Worm (Caenorhabditis elegans) whole organism, L3 larva: ENCODE data around the gene nprl-3.

Source experiments
- ZK546.5 ChIP-seq: sonication (generic microtip); optimal IDR thresholded peaks from 2 replicates; lab custom pipeline; 2017; ENCODE audit warnings: missing biosample characterization, missing genetic modification characterization
- aly-2 ChIP-seq: fragments of 150-350 bp; optimal IDR thresholded peaks from 2 replicates; lab custom pipeline; 2014; ENCODE audit warnings: missing biosample characterization, missing genetic modification characterization
- ama-1 ChIP-seq: fragments of 150-350 bp; optimal IDR thresholded peaks from 2 replicates; lab custom pipeline; 2018
- ceh-16 ChIP-seq: sonication (generic microtip); optimal IDR thresholded peaks from 2 replicates; lab custom pipeline; 2017; ENCODE audit warnings: missing biosample characterization, missing genetic modification characterization
- ceh-28 ChIP-seq: fragments of 150-350 bp; optimal IDR thresholded peaks from 2 replicates; lab custom pipeline; 2014; ENCODE audit warnings: missing biosample characterization, missing genetic modification reagents, missing genetic modification characterization
- egl-5 ChIP-seq: fragments of 150-350 bp; optimal IDR thresholded peaks from 2 replicates; lab custom pipeline; 2017; ENCODE audit warnings: missing biosample characterization, missing genetic modification reagents, missing genetic modification characterization, inconsistent platforms
- elt-1 ChIP-seq: fragments of 150-350 bp; optimal IDR thresholded peaks from 2 replicates; lab custom pipeline; 2014; ENCODE audit warnings: missing biosample characterization, missing genetic modification characterization
- elt-2 ChIP-seq: sonication (generic microtip); optimal IDR thresholded peaks from 2 replicates; lab custom pipeline; 2016; ENCODE audit warnings: missing genetic modification reagents, mild to moderate bottlenecking, missing genetic modification characterization, missing compliant biosample characterization
- elt-3 ChIP-seq, 3 experiments: fragments of 150-350 bp in 1 of 3; sonication (generic microtip) in 2 of 3; optimal IDR thresholded peaks; 2 replicates in 2 of 3; 4 replicates in 1 of 3; lab custom pipeline; 2014 to 2017; ENCODE audit warnings: missing biosample characterization in 3 of 3, missing genetic modification characterization in 3 of 3
- eor-1 ChIP-seq, 2 experiments: fragments of 150-350 bp; optimal IDR thresholded peaks; 2 replicates each; lab custom pipeline; 2014 to 2018; ENCODE audit warnings: missing biosample characterization in 2 of 2, missing genetic modification characterization in 2 of 2
- fkh-10 ChIP-seq: sonication (generic microtip); optimal IDR thresholded peaks from 2 replicates; lab custom pipeline; 2017; ENCODE audit warnings: missing biosample characterization, missing genetic modification reagents, missing genetic modification characterization
- fkh-2 ChIP-seq: fragments of 150-350 bp; optimal IDR thresholded peaks from 2 replicates; lab custom pipeline; 2014; ENCODE audit warnings: missing biosample characterization, missing genetic modification reagents, missing genetic modification characterization
- fos-1 ChIP-seq: fragments of 150-350 bp; optimal IDR thresholded peaks from 2 replicates; lab custom pipeline; 2014; ENCODE audit warnings: missing biosample characterization, missing genetic modification characterization
- hmg-11 ChIP-seq: sonication (generic microtip); optimal IDR thresholded peaks from 2 replicates; lab custom pipeline; 2016; ENCODE audit warnings: missing genetic modification characterization, missing compliant biosample characterization
- jun-1 ChIP-seq: fragments of 150-350 bp; optimal IDR thresholded peaks from 2 replicates; lab custom pipeline; 2014; ENCODE audit warnings: missing biosample characterization, missing genetic modification reagents, missing genetic modification characterization
- lin-15B ChIP-seq: fragments of 150-350 bp; optimal IDR thresholded peaks from 2 replicates; lab custom pipeline; 2014; ENCODE audit warnings: missing biosample characterization, missing genetic modification characterization
- lsy-12 ChIP-seq: sonication (generic microtip); optimal IDR thresholded peaks from 2 replicates; lab custom pipeline; 2016; ENCODE audit warnings: mild to moderate bottlenecking, missing genetic modification characterization, missing compliant biosample characterization
- mml-1 ChIP-seq: fragments of 150-350 bp; sonication (generic microtip); optimal IDR thresholded peaks from 3 replicates; lab custom pipeline; 2014; ENCODE audit warnings: missing biosample characterization, missing genetic modification characterization
- nhr-23 ChIP-seq: fragments of 150-350 bp; optimal IDR thresholded peaks from 2 replicates; lab custom pipeline; 2014; ENCODE audit warnings: missing biosample characterization, missing genetic modification reagents, missing genetic modification characterization
- nhr-237 ChIP-seq: fragments of 150-350 bp; optimal IDR thresholded peaks from 2 replicates; lab custom pipeline; 2014; ENCODE audit warnings: missing biosample characterization, missing genetic modification characterization
- nhr-25 ChIP-seq: sonication (generic microtip); optimal IDR thresholded peaks from 2 replicates; lab custom pipeline; 2017; ENCODE audit warnings: missing biosample characterization, missing genetic modification characterization
- nhr-28 ChIP-seq: fragments of 150-350 bp; optimal IDR thresholded peaks from 2 replicates; lab custom pipeline; 2014; ENCODE audit warnings: missing biosample characterization, missing genetic modification characterization
- nhr-43 ChIP-seq: sonication (generic microtip); optimal IDR thresholded peaks from 2 replicates; lab custom pipeline; 2016; ENCODE audit warnings: mild to moderate bottlenecking, missing genetic modification characterization, missing compliant biosample characterization; ENCODE audit not compliant: poor library complexity, severe bottlenecking
- nhr-76 ChIP-seq: fragments of 150-350 bp; sonication (generic microtip); optimal IDR thresholded peaks from 5 replicates; lab custom pipeline; 2014; ENCODE audit warnings: missing biosample characterization, missing genetic modification characterization
- nhr-77 ChIP-seq: fragments of 150-350 bp; optimal IDR thresholded peaks from 2 replicates; lab custom pipeline; 2014; ENCODE audit warnings: missing biosample characterization, missing genetic modification characterization
- sea-2 ChIP-seq: fragments of 150-350 bp; sonication (generic microtip); optimal IDR thresholded peaks from 4 replicates; lab custom pipeline; 2014; ENCODE audit warnings: missing biosample characterization, missing genetic modification reagents, missing genetic modification characterization
- snpc-4 ChIP-seq: fragments of 150-350 bp; optimal IDR thresholded peaks from 2 replicates; lab custom pipeline; 2014; ENCODE audit warnings: missing biosample characterization, missing genetic modification characterization
- tbx-2 ChIP-seq: sonication (generic microtip); optimal IDR thresholded peaks from 2 replicates; lab custom pipeline; 2016; ENCODE audit warnings: mild to moderate bottlenecking, missing genetic modification characterization, missing compliant biosample characterization
- unc-39 ChIP-seq: sonication (generic microtip); optimal IDR thresholded peaks from 4 replicates; lab custom pipeline; 2017; ENCODE audit warnings: missing biosample characterization, missing genetic modification characterization
- unc-62 ChIP-seq: fragments of 150-350 bp; sonication (generic microtip); optimal IDR thresholded peaks from 4 replicates; lab custom pipeline; 2014; ENCODE audit warnings: missing biosample characterization, missing genetic modification reagents, missing genetic modification characterization
- ztf-4 ChIP-seq: fragments of 150-350 bp; optimal IDR thresholded peaks from 2 replicates; lab custom pipeline; 2014; ENCODE audit warnings: missing biosample characterization, missing genetic modification characterization

The nprl-3 gene

DNA sequence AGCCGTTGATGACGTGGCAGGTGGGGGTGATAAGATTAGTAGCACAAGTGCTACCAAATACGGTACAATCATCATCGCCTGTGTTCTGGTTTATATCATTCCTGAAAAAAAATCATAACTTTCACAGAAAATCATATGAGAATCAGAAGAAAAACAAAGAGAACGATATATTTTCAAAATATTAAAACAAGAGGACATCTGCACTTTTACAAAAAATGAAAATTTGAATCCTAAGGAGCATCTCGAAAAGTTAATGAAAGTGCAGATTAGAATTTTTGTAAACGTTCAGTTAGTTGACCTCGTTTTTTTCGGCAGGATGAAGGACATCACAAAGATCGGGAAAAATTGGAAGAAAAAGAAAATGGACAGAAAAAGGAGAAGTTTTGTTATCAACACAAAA is 15.6 kb downstream of the nprl-3 start, which contains the start of gene F35H10.10:
TSS of gene F35H10.10 (minus strand) at position 101 of the 400 bp plus-strand sequence.
- TF ChIP-seq nhr-43 (tag; lab: Kevin White, UChicago), result no peak
- peak; percentile 21 for TF ChIP-seq nhr-23
- no peak for TF ChIP-seq fos-1 (tag; lab: Kevin White, UChicago)
- no peak for TF ChIP-seq eor-1 (tag; optimal IDR thresholded peaks at IDR 0.05; lab: Kevin White, UChicago)
- TF ChIP-seq, all 47 proteins: peak for 1

DNA sequence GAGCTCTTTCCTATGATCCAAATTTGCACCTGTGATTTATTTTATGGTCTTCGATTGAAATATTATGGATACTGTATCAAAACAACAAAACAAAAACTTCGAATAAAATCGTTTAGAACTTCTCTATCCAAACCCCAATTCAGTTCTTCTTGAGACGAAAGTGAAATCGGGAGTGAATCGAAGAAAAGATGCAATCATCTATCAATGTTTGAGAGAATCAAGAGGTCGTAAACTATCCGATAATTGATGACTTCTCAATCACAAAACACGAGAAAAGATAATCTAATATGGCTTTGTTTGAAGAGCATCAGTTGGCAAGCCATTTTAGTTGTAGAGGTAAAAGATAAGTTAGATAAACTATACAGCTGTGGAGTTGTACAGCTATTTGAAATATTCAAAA is 20.5 kb downstream of the nprl-3 start:
- TF ChIP-seq elt-3 (tag; optimal IDR thresholded peaks at IDR 0.05; lab: Kevin White, UChicago) (no peak), nhr-23 (peak; percentile 34), unc-62 (GFP tag; lab: Kevin White, UChicago) (no peak), elt-1 (tag; lab: Kevin White, UChicago) (no peak), lsy-12 (tag; lab: Kevin White, UChicago) (no peak), nhr-76 (no peak), unc-39 (tag; lab: Kevin White, UChicago) (no peak), mml-1 (tag; lab: Kevin White, UChicago) (no peak), ceh-16 (tag; lab: Kevin White, UChicago) (no peak)

ce11 chrIV:8318799-8319198 is 21.5 kb downstream of the nprl-3 start:
- TF ChIP-seq egl-5 (tag; lab: Kevin White, UChicago) (no peak), nhr-237 (tag; lab: Kevin White, UChicago) (no peak), unc-62 (GFP tag; lab: Kevin White, UChicago) (no peak), snpc-4 (no peak), ztf-4 (tag; lab: Kevin White, UChicago) (no peak), lin-15B (tag; lab: Kevin White, UChicago) (no peak), hmg-11 (tag; lab: Kevin White, UChicago) (no peak), nhr-25 (tag; lab: Kevin White, UChicago) (peak; percentile 27), nhr-77 (tag; lab: Kevin White, UChicago) (no peak)

ce11 chrIV:8325667-8326066 is 28.4 kb downstream of the nprl-3 start, which contains the start of gene F35H10.3:
Gene F35H10.3, plus strand, starts transcription at chrIV:8325967.
- TF ChIP-seq nhr-43 (tag; lab: Kevin White, UChicago) (no peak), eor-1 (tag; optimal IDR thresholded peaks at IDR 0.05; lab: Kevin White, UChicago) (no peak), elt-2 (tag; lab: Kevin White, UChicago) (no peak), fkh-2 (no peak), tbx-2 (tag; lab: Kevin White, UChicago) (no peak), unc-62 (GFP tag; lab: Kevin White, UChicago) (no peak), ceh-28 (tag; lab: Kevin White, UChicago) (no peak), ztf-4 (tag; lab: Kevin White, UChicago) (no peak), nhr-28 (tag; lab: Kevin White, UChicago) (no peak), ama-1 (lab: Kevin White, UChicago) (no peak), unc-39 (tag; lab: Kevin White, UChicago) (no peak)
- TF ChIP-seq, all 47 proteins: peak for 0

DNA sequence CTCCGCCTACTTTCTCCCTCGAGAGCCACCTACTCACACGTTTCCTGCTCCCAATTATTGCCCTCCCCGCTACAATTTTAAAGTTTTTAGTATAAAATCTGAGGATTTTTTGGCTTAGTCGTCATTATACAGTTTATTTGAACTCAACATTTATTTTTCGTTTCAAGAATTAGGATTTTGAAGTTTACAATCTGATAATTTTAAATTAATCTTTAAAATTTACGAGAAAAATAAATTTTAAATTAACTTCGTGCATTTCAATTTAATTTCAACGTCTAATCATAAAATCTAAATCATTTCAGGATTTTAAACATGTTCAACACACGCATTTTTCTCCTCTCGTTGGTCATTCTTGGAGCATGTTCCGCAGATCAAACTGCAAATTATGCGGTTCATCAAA is 31.6 kb downstream of the nprl-3 start, which contains the start of gene F35H10.2:
TSS of gene F35H10.2 (plus strand) at position 301 of the 400 bp plus-strand sequence.
- TF ChIP-seq ama-1 (lab: Kevin White, UChicago), result no peak
- no peak for TF ChIP-seq jun-1 (tag; lab: Kevin White, UChicago)

DNA sequence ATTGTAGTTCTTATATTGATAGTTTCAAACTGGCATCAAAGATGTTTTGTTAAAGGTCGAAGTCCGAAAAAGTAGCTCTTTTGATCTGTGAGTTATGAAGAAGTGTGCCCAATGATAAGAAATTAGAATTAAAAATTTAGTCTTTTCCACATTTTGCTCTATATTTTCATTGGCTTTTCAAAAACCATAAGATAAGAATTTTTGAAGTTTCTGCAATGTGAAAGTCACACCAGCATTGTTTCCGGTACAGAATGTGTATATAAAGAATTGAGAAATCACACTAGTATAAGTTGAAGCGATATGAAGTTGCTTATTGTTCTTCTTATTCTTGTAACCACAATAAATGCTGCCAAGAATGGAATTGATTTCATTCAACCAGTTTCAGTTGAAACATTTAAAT is 35.2 kb downstream of the nprl-3 start, which contains the start of gene lys-10:
TSS of gene lys-10 (plus strand) at position 301 of the 400 bp plus-strand sequence.
- TF ChIP-seq nhr-237 (tag; lab: Kevin White, UChicago) (no peak), nhr-28 (tag; lab: Kevin White, UChicago) (no peak), fkh-10 (GFP tag; lab: Kevin White, UChicago) (no peak), ceh-16 (tag; lab: Kevin White, UChicago) (no peak), fkh-2 (no peak), mml-1 (tag; lab: Kevin White, UChicago) (no peak), elt-2 (tag; lab: Kevin White, UChicago) (no peak), aly-2 (tag; lab: Kevin White, UChicago) (no peak), sea-2 (GFP tag; lab: Kevin White, UChicago) (no peak), ZK546.5 (tag; lab: Kevin White, UChicago) (no peak), egl-5 (tag; lab: Kevin White, UChicago) (no peak)
